Worm (Caenorhabditis elegans) whole organism, early embryonic: Measurements from ENCODE around the gene F46C5.2.

ENCODE experiments used
- B0310.2 ChIP-seq: sonication (generic microtip); optimal IDR thresholded peaks from 2 replicates; lab custom pipeline; 2016; ENCODE audit warnings: mild to moderate bottlenecking, missing genetic modification characterization, missing compliant biosample characterization
- aly-1 ChIP-seq: sonication (generic microtip); optimal IDR thresholded peaks from 2 replicates; lab custom pipeline; 2016; ENCODE audit warnings: missing genetic modification characterization, missing compliant biosample characterization
- ama-1 ChIP-seq: fragments of 150-350 bp; optimal IDR thresholded peaks from 2 replicates; lab custom pipeline; 2014
- ceh-13 ChIP-seq: fragments of 200-800 bp; sonication (Bioruptor generic); optimal IDR thresholded peaks from 2 replicates; lab custom pipeline; 2018; ENCODE audit warnings: mild to moderate bottlenecking, missing genetic modification characterization, missing compliant biosample characterization
- flt-1 ChIP-seq: fragments of 200-800 bp; sonication (Bioruptor generic); IDR thresholded peaks from 2 replicates; pipeline ENCODE4 v1.3.6; 2022; ENCODE audit warnings: missing genetic modification characterization, missing compliant biosample characterization
- hmg-4 ChIP-seq: fragments of 200-800 bp; sonication (Bioruptor generic); optimal IDR thresholded peaks from 2 replicates; lab custom pipeline; 2018; ENCODE audit warnings: mild to moderate bottlenecking, missing genetic modification characterization, missing compliant biosample characterization
- pes-1 ChIP-seq: fragments of 200-800 bp; sonication (Bioruptor generic); IDR thresholded peaks from 2 replicates; pipeline ENCODE4 v1.3.6; 2022; ENCODE audit warnings: missing genetic modification reagents, missing genetic modification characterization, missing compliant biosample characterization
- scrt-1 ChIP-seq: fragments of 200-800 bp; sonication (Bioruptor generic); IDR thresholded peaks from 2 replicates; pipeline ENCODE4 v1.3.6; 2022; ENCODE audit warnings: missing genetic modification characterization, missing compliant biosample characterization
- sea-1 ChIP-seq: fragments of 200-800 bp; sonication (Bioruptor generic); conservative IDR thresholded peaks from 2 replicates; pipeline ENCODE4 v1.3.6; 2022; ENCODE audit warnings: missing genetic modification characterization, missing compliant biosample characterization
- tbx-37 ChIP-seq: fragments of 200-800 bp; sonication (Bioruptor generic); conservative IDR thresholded peaks from 2 replicates; pipeline ENCODE4 v1.3.6; 2022; ENCODE audit warnings: missing genetic modification reagents, missing genetic modification characterization, missing compliant biosample characterization
- tra-4 ChIP-seq: sonication (generic microtip); optimal IDR thresholded peaks from 2 replicates; lab custom pipeline; 2017; ENCODE audit warnings: missing genetic modification characterization, missing compliant biosample characterization

DNA sequence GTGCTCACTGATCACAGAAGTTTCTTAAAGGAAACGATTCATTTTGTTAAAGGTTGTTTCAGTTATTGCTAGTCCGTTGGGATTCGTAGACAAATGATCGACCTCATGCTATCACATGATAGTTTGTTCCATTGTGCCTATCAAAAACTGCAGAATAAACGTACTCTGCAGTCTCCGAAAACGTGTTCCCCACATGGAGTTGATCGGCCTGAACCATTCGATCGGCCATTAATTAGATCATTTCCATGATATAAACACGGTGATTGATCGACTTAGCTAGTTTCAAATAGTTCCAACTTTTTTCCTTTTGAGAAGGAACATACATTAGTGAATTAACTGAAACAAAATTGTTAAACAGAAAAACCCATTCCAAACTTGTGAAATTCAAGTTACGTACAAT, 6.4 kb downstream of the F46C5.2 start:
- TF ChIP-seq tra-4 (tag; lab: Kevin White, UChicago) (no peak), tbx-37 (no peak), B0310.2 (no peak), pes-1 (GFP tag; lab: Robert Waterston, UW) (no peak), ceh-13 (no peak), sea-1 (no peak), hmg-4 (GFP tag; lab: Kevin White, UChicago) (no peak), ama-1 (lab: Kevin White, UChicago) (no peak), flt-1 (GFP tag; lab: Robert Waterston, UW) (no peak), scrt-1 (GFP tag; lab: Robert Waterston, UW) (no peak), aly-1 (no peak)
